Worm (Caenorhabditis elegans) whole organism, L1 larva: Measurements from ENCODE around the gene T20F7.3.

Experiments
- F16B12.6 ChIP-seq: fragments of 150-350 bp; optimal IDR thresholded peaks from 2 replicates; lab custom pipeline; 2014; ENCODE audit warnings: missing biosample characterization, missing genetic modification characterization
- aly-2 ChIP-seq: fragments of 150-350 bp; optimal IDR thresholded peaks from 2 replicates; lab custom pipeline; 2014; ENCODE audit warnings: missing biosample characterization, missing genetic modification characterization
- ama-1 ChIP-seq: fragments of 150-350 bp; optimal IDR thresholded peaks from 2 replicates; lab custom pipeline; 2014
- ceh-8 ChIP-seq: fragments of 200-800 bp; sonication (Bioruptor generic); optimal IDR thresholded peaks from 2 replicates; lab custom pipeline; 2018; ENCODE audit warnings: mild to moderate bottlenecking, missing genetic modification characterization, moderate library complexity, missing compliant biosample characterization
- ceh-88 ChIP-seq: fragments of 200-800 bp; sonication (Bioruptor generic); IDR thresholded peaks from 2 replicates; pipeline ENCODE4 v1.3.6; 2022; ENCODE audit warnings: missing genetic modification characterization, missing compliant biosample characterization
- dpl-1 ChIP-seq, 3 experiments: fragments of 150-350 bp in 2 of 3; sonication (generic microtip) in 1 of 3; optimal IDR thresholded peaks; 2 replicates each; lab custom pipeline; 2014 to 2017; ENCODE audit warnings: missing biosample characterization in 3 of 3, missing genetic modification characterization in 3 of 3, missing genetic modification reagents in 3 of 3
- dsc-1 ChIP-seq: sonication (generic microtip); optimal IDR thresholded peaks from 2 replicates; lab custom pipeline; 2016; ENCODE audit warnings: mild to moderate bottlenecking, missing genetic modification characterization, missing compliant biosample characterization
- efl-1 ChIP-seq, 4 experiments: fragments of 150-350 bp; optimal IDR thresholded peaks in 3 of 4; peaks in 1 of 4; 1 replicate in 1 of 4; 2 replicates in 3 of 4; lab custom pipeline; 2014; ENCODE audit warnings: missing biosample characterization in 2 of 4, missing genetic modification characterization in 2 of 4, missing genetic modification reagents in 2 of 4
- efl-3 ChIP-seq: fragments of 200-800 bp; sonication (Bioruptor generic); optimal IDR thresholded peaks from 2 replicates; lab custom pipeline; 2018; ENCODE audit warnings: mild to moderate bottlenecking, missing genetic modification characterization, missing compliant biosample characterization
- egl-13 ChIP-seq: sonication (generic microtip); optimal IDR thresholded peaks from 2 replicates; lab custom pipeline; 2016; ENCODE audit warnings: missing genotype, missing genetic modification reagents, missing genetic modification characterization, missing compliant biosample characterization
- elt-2 ChIP-seq: sonication (generic microtip); optimal IDR thresholded peaks from 2 replicates; lab custom pipeline; 2016; ENCODE audit warnings: missing genetic modification characterization, mild to moderate bottlenecking, inconsistent platforms, missing compliant biosample characterization, missing genetic modification reagents
- elt-3 ChIP-seq, 6 experiments: fragments of 150-350 bp in 1 of 6; sonication (generic microtip); optimal IDR thresholded peaks; 2 replicates each; lab custom pipeline; 2017 to 2018; ENCODE audit warnings: missing biosample characterization in 6 of 6, missing genetic modification characterization in 6 of 6, inconsistent platforms in 1 of 6
- ets-5 ChIP-seq: fragments of 200-800 bp; sonication (Bioruptor generic); IDR thresholded peaks from 2 replicates; pipeline ENCODE4 v1.3.6; 2022; ENCODE audit warnings: missing genetic modification characterization, missing compliant biosample characterization
- fkh-4 ChIP-seq: sonication (generic microtip); optimal IDR thresholded peaks from 2 replicates; lab custom pipeline; 2016; ENCODE audit warnings: missing compliant biosample characterization, missing genetic modification characterization, borderline replicate concordance
- fkh-8 ChIP-seq: sonication (generic microtip); optimal IDR thresholded peaks from 2 replicates; lab custom pipeline; 2016; ENCODE audit warnings: mild to moderate bottlenecking, missing genetic modification characterization, missing compliant biosample characterization
- hlh-17 ChIP-seq: fragments of 200-800 bp; sonication (Bioruptor generic); optimal IDR thresholded peaks from 2 replicates; lab custom pipeline; 2018; ENCODE audit warnings: missing genetic modification characterization, mild to moderate bottlenecking, missing compliant biosample characterization, moderate library complexity, borderline replicate concordance
- hpl-2 ChIP-seq: fragments of 150-350 bp; optimal IDR thresholded peaks from 2 replicates; lab custom pipeline; 2014; ENCODE audit warnings: missing biosample characterization, missing genetic modification reagents, missing genetic modification characterization
- irx-1 ChIP-seq: sonication (generic microtip); optimal IDR thresholded peaks from 2 replicates; lab custom pipeline; 2016; ENCODE audit warnings: missing genetic modification characterization, missing compliant biosample characterization
- isw-1 ChIP-seq: fragments of 200-800 bp; sonication (Bioruptor generic); IDR thresholded peaks from 2 replicates; pipeline ENCODE4 v1.3.6; 2022; ENCODE audit warnings: missing genetic modification characterization, missing compliant biosample characterization
- jun-1 ChIP-seq: fragments of 150-350 bp; optimal IDR thresholded peaks from 2 replicates; lab custom pipeline; 2014; ENCODE audit warnings: missing biosample characterization, missing genetic modification reagents, missing genetic modification characterization
- lin-14 ChIP-seq: fragments of 200-800 bp; sonication (Bioruptor generic); optimal IDR thresholded peaks from 2 replicates; lab custom pipeline; 2018; ENCODE audit warnings: mild to moderate bottlenecking, missing genetic modification characterization, moderate library complexity, missing compliant biosample characterization
- lin-15B ChIP-seq: fragments of 150-350 bp; sonication (generic microtip); optimal IDR thresholded peaks from 3 replicates; lab custom pipeline; 2014; ENCODE audit warnings: missing biosample characterization, missing genetic modification characterization
- lir-3 ChIP-seq: sonication (generic microtip); optimal IDR thresholded peaks from 2 replicates; lab custom pipeline; 2016; ENCODE audit warnings: mild to moderate bottlenecking, missing genetic modification characterization, moderate library complexity, missing compliant biosample characterization; ENCODE audit not compliant: poor library complexity
- lsy-2 ChIP-seq, 2 experiments: fragments of 150-350 bp; optimal IDR thresholded peaks; 2 replicates each; lab custom pipeline; 2014; ENCODE audit warnings: missing biosample characterization in 2 of 2, missing genetic modification characterization in 2 of 2
- mdl-1 ChIP-seq, 2 experiments: fragments of 150-350 bp; optimal IDR thresholded peaks; 2 replicates each; lab custom pipeline; 2014 to 2017; ENCODE audit warnings: missing biosample characterization in 2 of 2, missing genetic modification characterization in 2 of 2, inconsistent platforms in 1 of 2
- mef-2 ChIP-seq: fragments of 150-350 bp; optimal IDR thresholded peaks from 2 replicates; lab custom pipeline; 2014; ENCODE audit warnings: missing biosample characterization, missing genetic modification characterization
- nhr-11 ChIP-seq: fragments of 150-350 bp; optimal IDR thresholded peaks from 2 replicates; lab custom pipeline; 2014; ENCODE audit warnings: missing biosample characterization, missing genetic modification characterization
- nhr-19 ChIP-seq: fragments of 200-800 bp; sonication (Bioruptor generic); conservative IDR thresholded peaks from 2 replicates; pipeline ENCODE4 v1.3.6; 2022; ENCODE audit warnings: missing genetic modification characterization, missing compliant biosample characterization
- nhr-20 ChIP-seq: sonication (generic microtip); optimal IDR thresholded peaks from 2 replicates; lab custom pipeline; 2016; ENCODE audit warnings: mild to moderate bottlenecking, missing genetic modification characterization, missing compliant biosample characterization
- nhr-237 ChIP-seq: fragments of 150-350 bp; optimal IDR thresholded peaks from 2 replicates; lab custom pipeline; 2014; ENCODE audit warnings: missing biosample characterization, missing genetic modification characterization
- nhr-28 ChIP-seq: fragments of 150-350 bp; optimal IDR thresholded peaks from 2 replicates; lab custom pipeline; 2014; ENCODE audit warnings: missing biosample characterization, missing genetic modification characterization
- nhr-47 ChIP-seq: sonication (generic microtip); optimal IDR thresholded peaks from 2 replicates; lab custom pipeline; 2016; ENCODE audit warnings: mild to moderate bottlenecking, missing genetic modification characterization, moderate library complexity, missing compliant biosample characterization
- nhr-71 ChIP-seq: sonication (generic microtip); optimal IDR thresholded peaks from 2 replicates; lab custom pipeline; 2016; ENCODE audit warnings: mild to moderate bottlenecking, missing genetic modification characterization, moderate library complexity, missing compliant biosample characterization
- nhr-84 ChIP-seq: sonication (generic microtip); optimal IDR thresholded peaks from 2 replicates; lab custom pipeline; 2017; ENCODE audit warnings: missing biosample characterization, missing genetic modification characterization
- nhr-85 ChIP-seq: sonication (generic microtip); peaks from one replicate; lab custom pipeline; 2016; ENCODE audit warnings: missing genetic modification characterization, inconsistent platforms, missing compliant biosample characterization
- nhr-90 ChIP-seq: sonication (generic microtip); optimal IDR thresholded peaks from 2 replicates; lab custom pipeline; 2016; ENCODE audit warnings: mild to moderate bottlenecking, missing genetic modification characterization, missing compliant biosample characterization; ENCODE audit not compliant: poor library complexity
- pag-3 ChIP-seq: sonication (generic microtip); optimal IDR thresholded peaks from 2 replicates; lab custom pipeline; 2017; ENCODE audit warnings: missing genetic modification characterization, mild to moderate bottlenecking, missing compliant biosample characterization, antibody characterized with exemption, borderline replicate concordance; ENCODE audit not compliant: insufficient read depth
- rnt-1 ChIP-seq: sonication (generic microtip); optimal IDR thresholded peaks from 2 replicates; lab custom pipeline; 2016; ENCODE audit warnings: mild to moderate bottlenecking, missing genetic modification characterization, moderate library complexity, missing compliant biosample characterization
- skn-1 ChIP-seq: fragments of 150-350 bp; optimal IDR thresholded peaks from 2 replicates; lab custom pipeline; 2014; ENCODE audit warnings: missing biosample characterization, missing genetic modification characterization
- snu-23 ChIP-seq: sonication (generic microtip); optimal IDR thresholded peaks from 2 replicates; lab custom pipeline; 2016; ENCODE audit warnings: missing genetic modification characterization, missing compliant biosample characterization
- sox-4 ChIP-seq: sonication (generic microtip); optimal IDR thresholded peaks from 2 replicates; lab custom pipeline; 2016; ENCODE audit warnings: missing genetic modification characterization, missing compliant biosample characterization
- sup-37 ChIP-seq: fragments of 200-800 bp; sonication (Bioruptor generic); optimal IDR thresholded peaks from 2 replicates; lab custom pipeline; 2018; ENCODE audit warnings: mild to moderate bottlenecking, missing genetic modification characterization, missing compliant biosample characterization
- unc-62 ChIP-seq: fragments of 150-350 bp; optimal IDR thresholded peaks from 2 replicates; lab custom pipeline; 2014; ENCODE audit warnings: missing biosample characterization, missing genetic modification reagents, missing genetic modification characterization
- xbp-1 ChIP-seq: sonication (generic microtip); optimal IDR thresholded peaks from 2 replicates; lab custom pipeline; 2016; ENCODE audit warnings: missing genetic modification characterization, missing compliant biosample characterization
- zag-1 ChIP-seq: fragments of 150-350 bp; optimal IDR thresholded peaks from 2 replicates; lab custom pipeline; 2014; ENCODE audit warnings: missing biosample characterization, missing genetic modification characterization
- ztf-11 ChIP-seq, 2 experiments: sonication (generic microtip); optimal IDR thresholded peaks; 2 replicates each; lab custom pipeline; 2016 to 2017; ENCODE audit warnings: missing genetic modification characterization in 2 of 2, missing biosample characterization in 1 of 2, missing compliant biosample characterization in 1 of 2

T20F7.3 gene

DNA sequence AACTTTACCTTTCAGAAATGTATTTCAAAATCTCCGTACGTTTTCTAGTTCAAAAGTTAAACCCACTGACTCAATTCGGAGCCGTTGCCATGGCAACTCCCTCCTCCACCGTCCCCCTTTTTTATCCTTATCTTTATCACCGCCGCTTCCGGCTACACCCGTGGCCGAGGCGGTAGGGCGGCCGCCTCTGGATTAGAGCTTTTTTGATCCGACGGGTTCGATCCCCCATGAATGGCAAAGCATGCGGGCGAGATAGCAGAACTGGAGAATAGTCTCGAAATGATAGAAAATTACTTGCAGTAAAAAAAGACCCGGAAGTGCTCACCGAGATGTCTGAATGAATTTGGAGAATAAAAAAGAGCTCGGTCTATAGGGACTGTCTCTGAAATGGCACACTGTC lies 33.6 kb downstream of the T20F7.3 start:
- TF ChIP-seq lsy-2 (tag; optimal IDR thresholded peaks at IDR 0.05; lab: Kevin White, UChicago) = no peak
- no peak for TF ChIP-seq aly-2 (tag; lab: Kevin White, UChicago)
- TF ChIP-seq F16B12.6 (tag; lab: Kevin White, UChicago) = no peak
- no peak for TF ChIP-seq nhr-11 (tag; lab: Kevin White, UChicago)
- no peak for TF ChIP-seq efl-3 (GFP tag; lab: Kevin White, UChicago)
- TF ChIP-seq efl-1 (optimal IDR thresholded peaks at IDR 0.05; lab: Kevin White, UChicago) = no peak
- peak in 1 of 2 experiments; percentile 58 for TF ChIP-seq efl-1 (GFP tag; optimal IDR thresholded peaks at IDR 0.05 in 1 of 2; lab: Kevin White, UChicago)
- TF ChIP-seq ama-1 (lab: Kevin White, UChicago) = no peak
- no peak for TF ChIP-seq ceh-88 (GFP tag; lab: Robert Waterston, UW)
- no peak for TF ChIP-seq nhr-85 (tag; lab: Kevin White, UChicago)
- TF ChIP-seq dpl-1 (GFP tag; optimal IDR thresholded peaks at IDR 0.05; lab: Kevin White, UChicago) = no peak
- no peak for TF ChIP-seq nhr-28 (tag; lab: Kevin White, UChicago)
- TF ChIP-seq jun-1 (tag; lab: Kevin White, UChicago) = no peak
- no peak for TF ChIP-seq isw-1 (GFP tag; lab: Robert Waterston, UW)
- no peak for TF ChIP-seq mdl-1 (tag; optimal IDR thresholded peaks at IDR 0.05; lab: Kevin White, UChicago)
- no peak for TF ChIP-seq xbp-1 (tag; lab: Kevin White, UChicago)
- no peak for TF ChIP-seq fkh-4 (tag; lab: Kevin White, UChicago)
- peak; percentile 29 for TF ChIP-seq dsc-1 (tag; lab: Kevin White, UChicago)
- peak; percentile 5 for TF ChIP-seq sox-4
- no peak for TF ChIP-seq elt-3 (tag; optimal IDR thresholded peaks at IDR 0.05; lab: Kevin White, UChicago)
- no peak for TF ChIP-seq zag-1 (tag; lab: Kevin White, UChicago)
- TF ChIP-seq nhr-71 (tag; lab: Kevin White, UChicago) = no peak
- TF ChIP-seq hpl-2 (GFP tag; lab: Kevin White, UChicago) = no peak
- TF ChIP-seq pag-3 (tag; lab: Kevin White, UChicago) = no peak
- TF ChIP-seq lin-14 (GFP tag; lab: Kevin White, UChicago) = no peak
- no peak for TF ChIP-seq nhr-84 (tag; lab: Kevin White, UChicago)
- peak; percentile 14 for TF ChIP-seq egl-13
- TF ChIP-seq lir-3 (tag; lab: Kevin White, UChicago) = no peak
- TF ChIP-seq sup-37 = no peak
- TF ChIP-seq skn-1 = no peak
- TF ChIP-seq fkh-8 (tag; lab: Kevin White, UChicago) = peak; percentile 71
- TF ChIP-seq ets-5 (GFP tag; lab: Robert Waterston, UW) = no peak
- no peak for TF ChIP-seq snu-23 (GFP tag; lab: Kevin White, UChicago)
- peak; percentile 34 for TF ChIP-seq nhr-47 (tag; lab: Kevin White, UChicago)
- no peak for TF ChIP-seq ztf-11 (tag; optimal IDR thresholded peaks at IDR 0.05; lab: Kevin White, UChicago)
- TF ChIP-seq elt-2 (tag; lab: Kevin White, UChicago) = no peak
- TF ChIP-seq lin-15B = no peak
- TF ChIP-seq nhr-90 (tag; lab: Kevin White, UChicago) = no peak

DNA sequence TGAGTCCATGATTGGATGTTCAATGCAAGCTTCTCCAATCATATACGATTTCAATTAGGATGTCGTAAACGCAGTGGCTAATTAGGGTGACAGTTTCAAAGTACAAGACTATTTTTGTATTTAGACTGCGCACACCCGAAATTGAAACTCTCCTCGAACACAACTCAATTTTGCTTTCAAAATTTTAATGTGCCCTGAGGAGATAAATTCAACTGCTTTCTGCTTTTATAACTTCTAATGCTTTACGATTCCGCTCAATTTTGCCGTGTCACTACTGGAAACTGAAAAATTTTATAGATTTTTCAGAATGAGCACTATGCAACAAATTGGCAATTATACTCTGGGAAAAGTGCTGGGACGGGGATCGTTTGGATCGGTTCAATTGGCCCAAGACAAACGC lies 34.4 kb downstream of the T20F7.3 start, which contains the start of gene F39F10.2:
Gene F39F10.2 (plus strand): TSS at position 301 of the 400 bp plus-strand sequence.
- TF ChIP-seq hlh-17 (GFP tag; lab: Kevin White, UChicago) (no peak), efl-1 (optimal IDR thresholded peaks at IDR 0.05; lab: Kevin White, UChicago) (no peak), efl-1 (GFP tag; optimal IDR thresholded peaks at IDR 0.05 in 1 of 2; lab: Kevin White, UChicago) (no peak), unc-62 (GFP tag; lab: Kevin White, UChicago) (no peak), nhr-237 (no peak), ceh-8 (no peak), ceh-88 (GFP tag; lab: Robert Waterston, UW) (no peak), nhr-71 (tag; lab: Kevin White, UChicago) (no peak), rnt-1 (tag; lab: Kevin White, UChicago) (no peak), nhr-19 (GFP tag; lab: Robert Waterston, UW) (no peak), nhr-84 (tag; lab: Kevin White, UChicago) (no peak), nhr-20 (tag; lab: Kevin White, UChicago) (no peak), irx-1 (tag; lab: Kevin White, UChicago) (no peak), sup-37 (no peak), lir-3 (tag; lab: Kevin White, UChicago) (no peak), sox-4 (no peak), mef-2 (no peak), aly-2 (tag; lab: Kevin White, UChicago) (no peak), nhr-28 (tag; lab: Kevin White, UChicago) (no peak), lin-15B (no peak)
